Fruit fly (Drosophila melanogaster): ENCODE data around the gene CG33965.

Gene CG33965

dm6 chr3L:1247627-1248295 lies 15.1 kb downstream of the CG33965 start, which contains the start of the genes Psf1 and Sac1:
TSS of gene Psf1 (minus strand) at chr3L:1247677.
TSS of gene Sac1 (plus strand) at chr3L:1247817.
- TF ChIP-seq usp (GFP tag; optimal IDR thresholded peaks at IDR 0.05), result no peak
- TF ChIP-seq pan (optimal IDR thresholded peaks at IDR 0.05), result no peak
- TF ChIP-seq Dll (optimal IDR thresholded peaks at IDR 0.05), result no peak
- no peak for TF ChIP-seq EcR (GFP tag; optimal IDR thresholded peaks at IDR 0.05)
- TF ChIP-seq psq (optimal IDR thresholded peaks at IDR 0.05), result no peak
- TF ChIP-seq CG8478 (optimal IDR thresholded peaks at IDR 0.05), result no peak

- TF ChIP-seq psq (optimal IDR thresholded peaks at IDR 0.05) (no peak), Dll (optimal IDR thresholded peaks at IDR 0.05) (no peak), CG8478 (optimal IDR thresholded peaks at IDR 0.05) (no peak), usp (GFP tag; optimal IDR thresholded peaks at IDR 0.05) (no peak), pan (optimal IDR thresholded peaks at IDR 0.05) (no peak), EcR (GFP tag; optimal IDR thresholded peaks at IDR 0.05) (no peak)
Measured at dm6 chr3L:1250396-1250795, 17.7 kb downstream of the CG33965 start, which contains the start of gene Bfc. TSS of gene Bfc (plus strand) at chr3L:1250696.

dm6 chr3L:1251712-1252111 lies 19.0 kb downstream of the CG33965 start, which contains the start of the genes CG9130 and CG9133:
TSS of gene CG9130 (plus strand) at chr3L:1252012.
TSS of gene CG9133 (plus strand) at chr3L:1252012.
- TF ChIP-seq psq (optimal IDR thresholded peaks at IDR 0.05), result no peak
- no peak for TF ChIP-seq Dll (optimal IDR thresholded peaks at IDR 0.05)
- no peak for TF ChIP-seq CG8478 (optimal IDR thresholded peaks at IDR 0.05)
- no peak for TF ChIP-seq pan (optimal IDR thresholded peaks at IDR 0.05)
- TF ChIP-seq usp (GFP tag; optimal IDR thresholded peaks at IDR 0.05), result no peak
- no peak for TF ChIP-seq EcR (GFP tag; optimal IDR thresholded peaks at IDR 0.05)

dm6 chr3L:1256061-1256780 lies 23.5 kb downstream of the CG33965 start, which contains the start of gene tfc:
TSS of gene tfc (plus strand) at chr3L:1256449.
- TF ChIP-seq psq (optimal IDR thresholded peaks at IDR 0.05), result no peak
- no peak for TF ChIP-seq EcR (GFP tag; optimal IDR thresholded peaks at IDR 0.05)
- no peak for TF ChIP-seq usp (GFP tag; optimal IDR thresholded peaks at IDR 0.05)
- TF ChIP-seq Dll (optimal IDR thresholded peaks at IDR 0.05), result no peak
- TF ChIP-seq CG8478 (optimal IDR thresholded peaks at IDR 0.05), result no peak
- TF ChIP-seq pan (optimal IDR thresholded peaks at IDR 0.05), result no peak

dm6 chr3L:1258547-1258946 lies 25.9 kb downstream of the CG33965 start:
- TF ChIP-seq psq (optimal IDR thresholded peaks at IDR 0.05) (no peak), pan (optimal IDR thresholded peaks at IDR 0.05) (no peak), CG8478 (optimal IDR thresholded peaks at IDR 0.05) (no peak), EcR (GFP tag; optimal IDR thresholded peaks at IDR 0.05) (no peak), usp (GFP tag; optimal IDR thresholded peaks at IDR 0.05) (no peak), Dll (optimal IDR thresholded peaks at IDR 0.05) (no peak)

dm6 chr3L:1264998-1265397 lies 32.3 kb downstream of the CG33965 start:
- TF ChIP-seq Dll (optimal IDR thresholded peaks at IDR 0.05) (no peak), pan (optimal IDR thresholded peaks at IDR 0.05) (peak; percentile 57)

dm6 chr3L:1265423-1266002 lies 32.8 kb downstream of the CG33965 start:
- TF ChIP-seq pan (optimal IDR thresholded peaks at IDR 0.05) (no peak), EcR (GFP tag; optimal IDR thresholded peaks at IDR 0.05) (no peak), CG8478 (optimal IDR thresholded peaks at IDR 0.05) (no peak), usp (GFP tag; optimal IDR thresholded peaks at IDR 0.05) (no peak), Dll (optimal IDR thresholded peaks at IDR 0.05) (no peak), psq (optimal IDR thresholded peaks at IDR 0.05) (no peak)

dm6 chr3L:1269013-1269412 lies 36.3 kb downstream of the CG33965 start:
- no peak for TF ChIP-seq psq (optimal IDR thresholded peaks at IDR 0.05)
- TF ChIP-seq EcR (GFP tag; optimal IDR thresholded peaks at IDR 0.05), result no peak
- TF ChIP-seq pan (optimal IDR thresholded peaks at IDR 0.05), result no peak

- TF ChIP-seq CG8478 (optimal IDR thresholded peaks at IDR 0.05) (no peak), psq (optimal IDR thresholded peaks at IDR 0.05) (no peak), usp (GFP tag; optimal IDR thresholded peaks at IDR 0.05) (no peak), EcR (GFP tag; optimal IDR thresholded peaks at IDR 0.05) (no peak), Dll (optimal IDR thresholded peaks at IDR 0.05) (no peak), pan (optimal IDR thresholded peaks at IDR 0.05) (no peak)
Measured at dm6 chr3L:1275767-1276166, 43.1 kb downstream of the CG33965 start, which contains the start of gene CG32333. TSS of gene CG32333 (plus strand) at chr3L:1275956.

dm6 chr3L:1277937-1278336 lies 45.3 kb downstream of the CG33965 start:
- TF ChIP-seq pan (optimal IDR thresholded peaks at IDR 0.05) (no peak), CG8478 (optimal IDR thresholded peaks at IDR 0.05) (no peak), usp (GFP tag; optimal IDR thresholded peaks at IDR 0.05) (no peak), EcR (GFP tag; optimal IDR thresholded peaks at IDR 0.05) (no peak)

dm6 chr3L:1279685-1280084 lies 47.0 kb downstream of the CG33965 start:
- TF ChIP-seq pan (optimal IDR thresholded peaks at IDR 0.05), result no peak
- TF ChIP-seq psq (optimal IDR thresholded peaks at IDR 0.05), result no peak
- no peak for TF ChIP-seq usp (GFP tag; optimal IDR thresholded peaks at IDR 0.05)
- TF ChIP-seq Dll (optimal IDR thresholded peaks at IDR 0.05), result no peak
- TF ChIP-seq CG8478 (optimal IDR thresholded peaks at IDR 0.05), result no peak
- TF ChIP-seq EcR (GFP tag; optimal IDR thresholded peaks at IDR 0.05), result no peak
